Fruit fly (Drosophila melanogaster) whole organism, prepupa: ENCODE data around the gene Lcp65Ad.

ENCODE experiments used
- CG11294 ChIP-seq: fragments of 200-800 bp; sonication (Bioruptor generic); IDR thresholded peaks from 2 replicates; pipeline ENCODE4 v1.3.6; 2022; ENCODE audit warnings: missing biosample characterization, missing genetic modification characterization
- CG11902 ChIP-seq: fragments of 200-800 bp; sonication (Bioruptor generic); optimal IDR thresholded peaks from 3 replicates; lab custom pipeline; 2016; ENCODE audit warnings: missing biosample characterization, missing genetic modification characterization
- CG15336 ChIP-seq: fragments of 200-800 bp; sonication (Bioruptor generic); IDR thresholded peaks from 2 replicates; pipeline ENCODE4 v1.3.6; 2022; ENCODE audit warnings: missing biosample characterization, missing genetic modification characterization
- CG6276 ChIP-seq: fragments of 200-800 bp; sonication (Bioruptor generic); optimal IDR thresholded peaks from 2 replicates; lab custom pipeline; 2017; ENCODE audit warnings: missing biosample characterization, mild to moderate bottlenecking, missing genetic modification characterization
- Eip78C ChIP-seq: fragments of 200-800 bp; sonication (Bioruptor generic); peaks from one replicate; lab custom pipeline; 2016; ENCODE audit warnings: missing biosample characterization, missing genetic modification characterization
- Ets21C ChIP-seq: fragments of 200-800 bp; sonication (Bioruptor generic); optimal IDR thresholded peaks from 3 replicates; lab custom pipeline; 2016; ENCODE audit warnings: missing biosample characterization, missing genetic modification characterization
- Lpt ChIP-seq: fragments of 200-800 bp; sonication (Bioruptor generic); optimal IDR thresholded peaks from 3 replicates; lab custom pipeline; 2016; ENCODE audit warnings: missing biosample characterization, missing genetic modification characterization
- OdsH ChIP-seq: fragments of 200-800 bp; sonication (Bioruptor generic); optimal IDR thresholded peaks from 3 replicates; lab custom pipeline; 2016; ENCODE audit warnings: missing biosample characterization, missing genetic modification characterization
- Smox ChIP-seq: fragments of 200-800 bp; sonication (Bioruptor generic); optimal IDR thresholded peaks from 3 replicates; lab custom pipeline; 2016; ENCODE audit warnings: missing biosample characterization, missing genetic modification characterization
- Sox102F ChIP-seq: fragments of 200-800 bp; sonication (Bioruptor generic); optimal IDR thresholded peaks from 2 replicates; lab custom pipeline; 2016; ENCODE audit warnings: missing biosample characterization, mild to moderate bottlenecking, missing genetic modification characterization
- Sox14 ChIP-seq: fragments of 200-800 bp; sonication (Bioruptor generic); optimal IDR thresholded peaks from 3 replicates; lab custom pipeline; 2016; ENCODE audit warnings: missing biosample characterization, missing genetic modification characterization

- TF ChIP-seq CG11294 (GFP tag; lab: Robert Waterston, UW), result no peak
- no peak for TF ChIP-seq Lpt (GFP tag; lab: Kevin White, UChicago)
- no peak for TF ChIP-seq CG15336 (GFP tag; lab: Robert Waterston, UW)
- TF ChIP-seq Smox (GFP tag; lab: Kevin White, UChicago), result no peak
- no peak for TF ChIP-seq CG11902 (GFP tag; lab: Kevin White, UChicago)
- no peak for TF ChIP-seq Eip78C (GFP tag; lab: Kevin White, UChicago)
- no peak for TF ChIP-seq Sox14 (GFP tag; lab: Kevin White, UChicago)
- no peak for TF ChIP-seq Ets21C (GFP tag; lab: Kevin White, UChicago)
- TF ChIP-seq CG6276 (GFP tag; lab: Kevin White, UChicago), result no peak
- TF ChIP-seq OdsH (GFP tag; lab: Kevin White, UChicago), result no peak
- TF ChIP-seq Sox102F (GFP tag; lab: Kevin White, UChicago), result no peak
Observed at dm6 chr3L:6133546-6133945, 9.6 kb upstream of the Lcp65Ad start, which contains the start of gene Lcp65Ag2.
